Fruit fly (Drosophila melanogaster) S2 (cell line): ENCODE measurements around the gene hyd.

ENCODE experiments used
- CG8478 ChIP-seq: fragments of >200 bp; optimal IDR thresholded peaks from 2 replicates; lab custom pipeline; 2018
- CTCF ChIP-seq, 2 experiments: fragments of >200 bp; optimal IDR thresholded peaks; 2 replicates each; lab custom pipeline; 2018

- TF ChIP-seq CG8478 (no peak), CTCF (optimal IDR thresholded peaks at IDR 0.05; lab: Kevin White, UChicago) (no peak)
These were observed 5.4 kb upstream of the hyd start, which contains the start of gene FoxP for dm6 chr3R:9730784-9731183.
